Worm (Caenorhabditis elegans): Measurements from ENCODE around the gene T07E3.2.

T07E3.2 gene

DNA sequence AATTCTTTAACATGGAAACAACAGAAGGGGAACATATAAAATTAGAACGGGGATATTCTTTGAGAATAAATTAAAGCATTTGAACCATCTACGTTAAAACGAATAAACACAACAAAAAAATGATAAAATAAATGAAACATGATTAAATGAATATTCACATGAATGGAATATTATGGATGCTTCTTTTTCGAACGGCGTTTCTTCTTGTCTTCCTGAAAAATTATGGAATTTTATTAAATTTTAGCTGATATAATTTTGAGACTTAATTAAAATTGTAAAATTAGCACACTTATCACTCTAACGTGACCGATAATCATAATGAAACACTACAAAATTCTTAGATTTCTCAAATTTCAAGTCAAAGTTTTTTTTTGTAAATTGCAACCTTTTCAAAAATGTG lies 5.9 kb upstream of the T07E3.2 start (continued):
- TF ChIP-seq tag-97 (GFP tag; IDR thresholded peaks at IDR 0.05) (no peak), pha-4 (GFP tag; IDR thresholded peaks at IDR 0.05) (no peak), pha-4 (tag; optimal IDR thresholded peaks at IDR 0.05) (no peak), ces-1 (GFP tag; optimal IDR thresholded peaks at IDR 0.05) (no peak), egl-43 (GFP tag; IDR thresholded peaks at IDR 0.05) (no peak), gei-8 (GFP tag; optimal IDR thresholded peaks at IDR 0.05) (no peak), skn-1 (tag; optimal IDR thresholded peaks at IDR 0.05) (no peak), ztf-11 (tag; optimal IDR thresholded peaks at IDR 0.05) (no peak), dmd-6 (GFP tag; IDR thresholded peaks at IDR 0.05) (no peak), pqm-1 (tag; optimal IDR thresholded peaks at IDR 0.05) (no peak), zip-11 (GFP tag; IDR thresholded peaks at IDR 0.05) (no peak), nhr-42 (GFP tag; IDR thresholded peaks at IDR 0.05) (no peak), lin-13 (GFP tag; optimal IDR thresholded peaks at IDR 0.05) (no peak), lin-38 (GFP tag; IDR thresholded peaks at IDR 0.05) (peak; percentile 45), ceh-28 (tag; optimal IDR thresholded peaks at IDR 0.05) (no peak), arid-1 (GFP tag; conservative IDR thresholded peaks at IDR 0.05) (peak; percentile 55; the same call in 1 of the 2 replicates), ceh-32 (tag; optimal IDR thresholded peaks at IDR 0.05; ENCODE audit: poor library complexity) (no peak), unc-130 (GFP tag; optimal IDR thresholded peaks at IDR 0.05) (no peak), aly-2 (tag; optimal IDR thresholded peaks at IDR 0.05) (no peak), unc-62 (GFP tag; optimal IDR thresholded peaks at IDR 0.05 in 1 of 2) (no peak), unc-62 (tag; optimal IDR thresholded peaks at IDR 0.05) (no peak), nhr-48 (tag; optimal IDR thresholded peaks at IDR 0.05) (no peak), nhr-76 (tag; optimal IDR thresholded peaks at IDR 0.05) (no peak), lir-3 (tag; optimal IDR thresholded peaks at IDR 0.05) (no peak), aha-1 (tag) (peak; percentile 4), mep-1 (tag; optimal IDR thresholded peaks at IDR 0.05) (peak; percentile 66), T26A8.4 (GFP tag; IDR thresholded peaks at IDR 0.05) (peak; percentile 55; the same call in 1 of the 2 replicates), ZK546.5 (tag; optimal IDR thresholded peaks at IDR 0.05) (no peak), zip-2 (tag; optimal IDR thresholded peaks at IDR 0.05) (peak; percentile 22)

DNA sequence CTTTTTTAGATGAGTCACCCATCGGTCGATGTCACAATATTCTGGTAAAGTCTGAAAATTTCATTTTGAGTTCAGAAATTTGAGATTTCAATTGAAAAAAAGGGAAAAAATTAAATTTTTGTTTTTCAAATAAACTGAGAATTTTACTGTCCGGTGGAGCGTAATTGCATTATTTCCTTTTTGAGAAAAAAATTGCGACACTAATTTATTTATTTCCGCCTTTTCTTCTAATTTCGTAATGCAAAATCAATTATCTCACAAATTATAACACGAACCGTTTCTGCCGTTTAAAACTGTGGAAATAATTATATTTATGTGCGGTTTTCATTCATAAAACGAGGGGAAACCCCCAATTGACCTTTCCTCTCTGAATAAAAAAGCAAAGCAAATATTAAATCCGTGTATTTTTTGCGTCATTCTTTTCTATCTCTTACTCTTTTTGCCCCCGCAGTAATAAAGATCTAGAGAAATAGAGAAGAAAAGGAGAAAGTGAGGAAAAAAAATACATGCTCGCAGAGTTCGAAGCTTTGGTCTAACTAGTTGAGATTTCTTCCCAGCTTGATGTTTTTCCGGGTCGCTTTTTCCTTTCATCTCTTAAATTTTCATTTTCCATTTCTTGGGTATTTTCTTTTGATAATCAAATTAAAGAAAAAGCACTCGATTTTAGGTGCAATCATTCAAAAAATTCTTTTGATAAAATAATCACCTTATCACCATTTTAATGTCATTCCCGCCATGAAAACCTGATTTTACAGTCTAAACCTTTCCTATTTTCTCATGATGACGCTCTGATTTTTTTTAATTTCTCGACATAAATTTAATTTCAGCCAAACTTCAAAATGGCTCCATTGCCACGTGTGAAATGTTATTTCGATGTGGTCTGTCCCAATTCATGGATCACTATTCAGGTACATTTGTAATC lies 3.2 kb upstream of the T07E3.2 start, which contains the start of the genes brc-2 and T07E3.3:
Gene brc-2 (minus strand): TSS at position 51 of the 922 bp plus-strand sequence.
Gene T07E3.3 (plus strand): TSS at position 822 of the 922 bp plus-strand sequence.
- TF ChIP-seq F10B5.3 (tag; optimal IDR thresholded peaks at IDR 0.05) (no peak), aha-1 (tag) (peak; percentile 74), dmd-8 (GFP tag; IDR thresholded peaks at IDR 0.05) (no peak), pqm-1 (tag; optimal IDR thresholded peaks at IDR 0.05) (peak; percentile 17), dmd-6 (GFP tag; IDR thresholded peaks at IDR 0.05) (peak; percentile 40; the same call in 1 of the 2 replicates), nhr-28 (tag; optimal IDR thresholded peaks at IDR 0.05) (no peak), spr-1 (tag; optimal IDR thresholded peaks at IDR 0.05) (no peak), T26A8.4 (GFP tag; IDR thresholded peaks at IDR 0.05) (no peak), lin-38 (GFP tag; IDR thresholded peaks at IDR 0.05) (peak; percentile 61), zip-2 (tag; optimal IDR thresholded peaks at IDR 0.05) (no peak), lsy-2 (tag; optimal IDR thresholded peaks at IDR 0.05) (peak in 1 of 2 experiments; percentile 37)

- TF ChIP-seq dmd-6 (GFP tag; IDR thresholded peaks at IDR 0.05) (peak; percentile 13; the same call in 1 of the 2 replicates), daf-8 (GFP tag; IDR thresholded peaks at IDR 0.05) (no peak)
These were observed 2.0 kb upstream of the T07E3.2 start for ce11 chrIII:6904468-6904867.

DNA sequence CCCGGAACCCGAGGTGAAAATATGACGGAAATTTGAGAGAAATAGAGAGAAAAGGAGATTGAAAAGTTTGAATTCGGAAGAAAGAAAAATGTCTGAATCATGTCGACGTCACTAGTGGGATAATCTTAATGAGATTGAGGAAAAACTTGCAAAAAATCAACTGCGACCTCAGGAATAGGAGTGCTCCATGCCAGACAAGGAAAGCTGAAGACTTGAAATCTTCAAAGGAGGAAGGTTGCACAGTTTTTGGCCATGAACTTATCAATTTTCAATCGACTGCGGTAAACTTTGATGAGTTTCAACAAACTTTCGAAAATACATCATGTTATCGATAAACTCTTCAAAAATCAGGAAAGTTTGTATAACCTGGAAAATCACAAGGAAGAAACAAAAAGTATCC lies 5.9 kb downstream of the T07E3.2 start, which contains the start of gene pdf-1:
Gene pdf-1 (minus strand): TSS at position 101 of the 400 bp plus-strand sequence.
- no peak for TF ChIP-seq zip-11 (GFP tag; IDR thresholded peaks at IDR 0.05)
- no peak for TF ChIP-seq Y105C5A.15 (GFP tag; IDR thresholded peaks at IDR 0.05)
- TF ChIP-seq dve-1 (tag; optimal IDR thresholded peaks at IDR 0.05; ENCODE audit: insufficient read depth) = no peak
- no peak for TF ChIP-seq mxl-3 (GFP tag; optimal IDR thresholded peaks at IDR 0.05)
- TF ChIP-seq nhr-48 (tag; optimal IDR thresholded peaks at IDR 0.05) = no peak
- no peak for TF ChIP-seq ceh-62 (tag; optimal IDR thresholded peaks at IDR 0.05)
- TF ChIP-seq madf-9 (GFP tag; conservative IDR thresholded peaks at IDR 0.05) = no peak
- no peak for TF ChIP-seq pha-4 (GFP tag; IDR thresholded peaks at IDR 0.05)
- TF ChIP-seq pha-4 (tag; optimal IDR thresholded peaks at IDR 0.05) = no peak
- TF ChIP-seq ceh-32 (tag; optimal IDR thresholded peaks at IDR 0.05; ENCODE audit: poor library complexity) = no peak
- TF ChIP-seq pqm-1 (tag; optimal IDR thresholded peaks at IDR 0.05) = no peak
- TF ChIP-seq ZK337.2 (GFP tag; IDR thresholded peaks at IDR 0.05) = no peak
- TF ChIP-seq dmd-6 (GFP tag; IDR thresholded peaks at IDR 0.05) = no peak
- TF ChIP-seq ctbp-1 (GFP tag; IDR thresholded peaks at IDR 0.05) = no peak
- TF ChIP-seq lin-13 (GFP tag; optimal IDR thresholded peaks at IDR 0.05) = no peak
- no peak for TF ChIP-seq ces-1 (GFP tag; optimal IDR thresholded peaks at IDR 0.05)
- TF ChIP-seq ztf-7 (tag; optimal IDR thresholded peaks at IDR 0.05) = no peak

Data from whole organism, L4 larva.